Worm (Caenorhabditis elegans): Measurements from ENCODE around the gene C10G8.8.

DNA sequence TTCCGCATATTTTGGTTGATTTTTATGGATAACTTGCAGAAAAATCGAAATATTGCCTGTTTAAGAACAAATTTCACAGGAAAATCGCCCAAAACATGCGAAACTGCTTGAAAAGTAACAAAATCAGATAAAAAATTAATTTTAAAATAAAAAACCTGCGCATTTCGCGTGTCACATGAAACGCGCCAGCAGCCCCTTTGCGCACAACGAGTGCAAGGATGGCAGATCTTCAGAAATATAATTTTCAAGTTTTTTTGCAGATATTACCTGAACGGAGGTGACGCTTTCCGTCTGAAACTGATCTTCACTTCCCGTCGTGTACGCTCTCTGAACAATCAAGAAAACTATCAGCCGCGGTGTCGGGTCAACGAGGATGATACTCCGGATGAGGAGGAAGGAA lies 53.2 kb downstream of the C10G8.8 start:
- no peak for TF ChIP-seq flh-1 (GFP tag; optimal IDR thresholded peaks at IDR 0.05)
- no peak for TF ChIP-seq nhr-76 (tag; optimal IDR thresholded peaks at IDR 0.05)
- TF ChIP-seq mep-1 (tag; optimal IDR thresholded peaks at IDR 0.05): no peak
- TF ChIP-seq elt-3 (tag; optimal IDR thresholded peaks at IDR 0.05): no peak
- peak; percentile 6 for TF ChIP-seq lsy-2 (tag; optimal IDR thresholded peaks at IDR 0.05)
- TF ChIP-seq nhr-237 (tag; optimal IDR thresholded peaks at IDR 0.05): no peak
- TF ChIP-seq lin-13 (tag; optimal IDR thresholded peaks at IDR 0.05): peak; percentile 40
- TF ChIP-seq snpc-4 (tag; optimal IDR thresholded peaks at IDR 0.05): no peak
- peak; percentile 11 for TF ChIP-seq sptf-1 (tag; optimal IDR thresholded peaks at IDR 0.05)
- TF ChIP-seq bed-3 (GFP tag; optimal IDR thresholded peaks at IDR 0.05): peak; percentile 8
- no peak for TF ChIP-seq mls-2 (tag; optimal IDR thresholded peaks at IDR 0.05)

Measured in whole organism, mixed stage, embryonic.